Worm (Caenorhabditis elegans): Measurements from ENCODE around the gene ipla-2.

The ipla-2 gene

DNA sequence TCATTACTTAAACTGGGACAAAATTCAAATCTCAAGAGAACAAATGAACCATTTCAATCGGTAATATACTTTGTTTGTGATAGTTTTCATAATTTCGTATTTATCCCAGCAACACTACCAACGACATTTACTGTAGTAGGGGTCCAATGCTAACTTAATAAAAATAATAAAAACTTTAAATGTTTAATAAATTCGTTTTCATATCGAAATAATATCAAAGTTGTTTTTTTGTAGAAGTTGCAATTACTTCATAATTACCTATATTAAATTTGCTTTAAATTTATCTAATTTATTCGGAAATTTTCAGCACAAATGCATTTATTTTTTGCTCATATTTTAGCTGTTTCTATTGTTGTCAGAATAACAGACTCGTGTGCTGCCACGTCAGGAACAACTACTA is 28.5 kb upstream of the ipla-2 start, which contains the start of gene R07B1.6:
TSS of gene R07B1.6 (plus strand) at position 301 of the 400 bp plus-strand sequence.
- no peak for TF ChIP-seq ets-7 (tag; optimal IDR thresholded peaks at IDR 0.05)
- no peak for TF ChIP-seq hnd-1 (tag; optimal IDR thresholded peaks at IDR 0.05)
- TF ChIP-seq F13C5.2 (tag; optimal IDR thresholded peaks at IDR 0.05) = no peak
- no peak for TF ChIP-seq B0310.2 (tag; optimal IDR thresholded peaks at IDR 0.05)
- no peak for TF ChIP-seq ceh-36 (tag; optimal IDR thresholded peaks at IDR 0.05)
- TF ChIP-seq ceh-13 (GFP tag; optimal IDR thresholded peaks at IDR 0.05) = no peak
- TF ChIP-seq scrt-1 (GFP tag; IDR thresholded peaks at IDR 0.05) = no peak
- TF ChIP-seq aly-1 (tag; optimal IDR thresholded peaks at IDR 0.05) = no peak
- no peak for TF ChIP-seq hmg-4 (GFP tag; optimal IDR thresholded peaks at IDR 0.05)
- no peak for TF ChIP-seq tbx-37 (GFP tag; conservative IDR thresholded peaks at IDR 0.05)
- TF ChIP-seq pes-1 (GFP tag; IDR thresholded peaks at IDR 0.05) = no peak
- TF ChIP-seq hmbx-1 (tag; optimal IDR thresholded peaks at IDR 0.05) = no peak
- TF ChIP-seq tbx-11 (GFP tag; IDR thresholded peaks at IDR 0.05) = no peak
- no peak for TF ChIP-seq tra-4 (tag; optimal IDR thresholded peaks at IDR 0.05)
- no peak for TF ChIP-seq sea-1 (GFP tag; conservative IDR thresholded peaks at IDR 0.05)
- no peak for TF ChIP-seq flt-1 (GFP tag; IDR thresholded peaks at IDR 0.05)

ce11 chrX:9862916-9863624 is 25.2 kb upstream of the ipla-2 start, which contains the start of the genes gst-36 and R07B1.5:
gst-36 (minus strand) TSS chrX:9862960.
R07B1.5 (plus strand) TSS chrX:9863580.
- no peak for TF ChIP-seq ama-1 (optimal IDR thresholded peaks at IDR 0.05)
- TF ChIP-seq tbx-11 (GFP tag; IDR thresholded peaks at IDR 0.05) = no peak
- no peak for TF ChIP-seq F13C5.2 (tag; optimal IDR thresholded peaks at IDR 0.05)
- no peak for TF ChIP-seq pes-1 (GFP tag; IDR thresholded peaks at IDR 0.05)
- TF ChIP-seq B0310.2 (tag; optimal IDR thresholded peaks at IDR 0.05) = no peak
- TF ChIP-seq tbx-37 (GFP tag; conservative IDR thresholded peaks at IDR 0.05) = no peak
- TF ChIP-seq flt-1 (GFP tag; IDR thresholded peaks at IDR 0.05) = no peak
- TF ChIP-seq hnd-1 (tag; optimal IDR thresholded peaks at IDR 0.05) = no peak
- no peak for TF ChIP-seq hmg-4 (GFP tag; optimal IDR thresholded peaks at IDR 0.05)
- no peak for TF ChIP-seq sea-1 (GFP tag; conservative IDR thresholded peaks at IDR 0.05)
- no peak for TF ChIP-seq ets-7 (tag; optimal IDR thresholded peaks at IDR 0.05)
- TF ChIP-seq scrt-1 (GFP tag; IDR thresholded peaks at IDR 0.05) = no peak
- no peak for TF ChIP-seq tra-4 (tag; optimal IDR thresholded peaks at IDR 0.05)
- no peak for TF ChIP-seq ceh-36 (tag; optimal IDR thresholded peaks at IDR 0.05)
- TF ChIP-seq ceh-13 (GFP tag; optimal IDR thresholded peaks at IDR 0.05) = no peak
- no peak for TF ChIP-seq aly-1 (tag; optimal IDR thresholded peaks at IDR 0.05)
- no peak for TF ChIP-seq hmbx-1 (tag; optimal IDR thresholded peaks at IDR 0.05)

DNA sequence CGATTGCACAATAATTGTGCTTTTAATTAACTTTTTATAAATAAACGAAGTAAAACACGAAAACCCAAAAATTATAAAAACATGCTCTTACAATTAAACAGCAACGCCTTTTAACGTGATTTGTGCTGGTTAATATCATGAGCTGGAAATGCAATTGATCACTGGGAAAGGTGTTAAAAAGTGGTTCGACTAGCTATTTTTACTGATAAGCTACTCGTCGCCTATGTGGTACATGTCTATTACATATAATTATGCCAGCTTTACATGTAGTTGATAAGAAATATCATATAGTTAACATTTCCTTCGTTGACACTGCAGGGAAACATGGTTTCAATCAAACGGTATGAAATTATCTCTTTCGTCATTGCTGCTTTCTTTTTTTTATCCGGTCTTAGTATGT is 20.2 kb upstream of the ipla-2 start, which contains the start of gene scav-5:
TSS of gene scav-5 (plus strand) at position 297 of the 400 bp plus-strand sequence.
- TF ChIP-seq hnd-1 (tag; optimal IDR thresholded peaks at IDR 0.05) = no peak
- no peak for TF ChIP-seq pes-1 (GFP tag; IDR thresholded peaks at IDR 0.05)
- TF ChIP-seq F13C5.2 (tag; optimal IDR thresholded peaks at IDR 0.05) = no peak
- no peak for TF ChIP-seq tbx-11 (GFP tag; IDR thresholded peaks at IDR 0.05)

ce11 chrX:9856618-9857017 is 18.8 kb upstream of the ipla-2 start, which contains the start of gene R07B1.11:
R07B1.11 (plus strand) TSS chrX:9856918.
- no peak for TF ChIP-seq hnd-1 (tag; optimal IDR thresholded peaks at IDR 0.05)
- TF ChIP-seq tra-4 (tag; optimal IDR thresholded peaks at IDR 0.05) = no peak
- no peak for TF ChIP-seq ets-7 (tag; optimal IDR thresholded peaks at IDR 0.05)
- TF ChIP-seq ama-1 (optimal IDR thresholded peaks at IDR 0.05) = no peak
- TF ChIP-seq sea-1 (GFP tag; conservative IDR thresholded peaks at IDR 0.05) = no peak
- no peak for TF ChIP-seq tbx-11 (GFP tag; IDR thresholded peaks at IDR 0.05)
- TF ChIP-seq hmg-4 (GFP tag; optimal IDR thresholded peaks at IDR 0.05) = no peak
- no peak for TF ChIP-seq ceh-36 (tag; optimal IDR thresholded peaks at IDR 0.05)
- no peak for TF ChIP-seq scrt-1 (GFP tag; IDR thresholded peaks at IDR 0.05)
- no peak for TF ChIP-seq pes-1 (GFP tag; IDR thresholded peaks at IDR 0.05)
- no peak for TF ChIP-seq flt-1 (GFP tag; IDR thresholded peaks at IDR 0.05)
- TF ChIP-seq tbx-37 (GFP tag; conservative IDR thresholded peaks at IDR 0.05) = no peak
- TF ChIP-seq F13C5.2 (tag; optimal IDR thresholded peaks at IDR 0.05) = no peak
- TF ChIP-seq hmbx-1 (tag; optimal IDR thresholded peaks at IDR 0.05) = no peak
- no peak for TF ChIP-seq aly-1 (tag; optimal IDR thresholded peaks at IDR 0.05)
- no peak for TF ChIP-seq B0310.2 (tag; optimal IDR thresholded peaks at IDR 0.05)
- no peak for TF ChIP-seq ceh-13 (GFP tag; optimal IDR thresholded peaks at IDR 0.05)

DNA sequence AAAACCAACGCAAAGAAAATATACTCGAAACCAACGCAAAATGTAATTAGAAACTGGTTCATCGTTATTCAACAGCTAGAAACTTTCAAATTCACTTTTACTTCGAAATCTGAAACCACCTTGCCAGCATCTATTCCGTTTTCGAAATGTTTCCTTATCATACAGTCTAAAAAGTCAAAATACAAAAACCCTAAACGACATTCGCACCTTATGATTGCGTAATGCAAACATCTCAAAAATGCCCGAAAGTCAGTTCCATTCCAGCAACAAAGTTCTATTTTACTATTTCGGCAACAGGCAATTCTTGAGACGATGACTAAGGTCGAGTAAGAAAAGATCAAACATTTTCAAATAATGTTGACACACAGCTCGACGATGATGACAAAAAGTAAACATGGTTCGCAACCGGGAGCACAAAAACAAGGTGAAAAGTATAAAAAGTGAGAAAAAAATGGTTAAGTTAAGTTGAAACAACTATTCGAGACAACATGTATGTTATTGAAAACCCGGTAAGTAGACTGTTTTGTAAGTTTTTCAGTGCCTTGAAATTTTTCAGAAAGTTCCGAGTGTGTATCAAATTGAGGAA is 14.0 kb upstream of the ipla-2 start, which contains the start of gene lec-7:
TSS of gene lec-7 (plus strand) at position 297 of the 586 bp plus-strand sequence.
- TF ChIP-seq tbx-11 (GFP tag; IDR thresholded peaks at IDR 0.05) = no peak
- no peak for TF ChIP-seq flt-1 (GFP tag; IDR thresholded peaks at IDR 0.05)
- TF ChIP-seq ceh-36 (tag; optimal IDR thresholded peaks at IDR 0.05) = no peak
- no peak for TF ChIP-seq hmbx-1 (tag; optimal IDR thresholded peaks at IDR 0.05)
- TF ChIP-seq ama-1 (optimal IDR thresholded peaks at IDR 0.05) = no peak
- TF ChIP-seq scrt-1 (GFP tag; IDR thresholded peaks at IDR 0.05) = no peak
- no peak for TF ChIP-seq aly-1 (tag; optimal IDR thresholded peaks at IDR 0.05)
- TF ChIP-seq hnd-1 (tag; optimal IDR thresholded peaks at IDR 0.05) = no peak
- TF ChIP-seq tra-4 (tag; optimal IDR thresholded peaks at IDR 0.05) = no peak

- TF ChIP-seq hnd-1 (tag; optimal IDR thresholded peaks at IDR 0.05) = no peak
- TF ChIP-seq scrt-1 (GFP tag; IDR thresholded peaks at IDR 0.05) = no peak
- TF ChIP-seq hmg-4 (GFP tag; optimal IDR thresholded peaks at IDR 0.05) = no peak
- TF ChIP-seq B0310.2 (tag; optimal IDR thresholded peaks at IDR 0.05) = no peak
- no peak for TF ChIP-seq tbx-37 (GFP tag; conservative IDR thresholded peaks at IDR 0.05)
- TF ChIP-seq ceh-13 (GFP tag; optimal IDR thresholded peaks at IDR 0.05) = no peak
- no peak for TF ChIP-seq hmbx-1 (tag; optimal IDR thresholded peaks at IDR 0.05)
- no peak for TF ChIP-seq sea-1 (GFP tag; conservative IDR thresholded peaks at IDR 0.05)
- TF ChIP-seq pes-1 (GFP tag; IDR thresholded peaks at IDR 0.05) = no peak
- no peak for TF ChIP-seq tbx-11 (GFP tag; IDR thresholded peaks at IDR 0.05)
- TF ChIP-seq F13C5.2 (tag; optimal IDR thresholded peaks at IDR 0.05) = no peak
- TF ChIP-seq ets-7 (tag; optimal IDR thresholded peaks at IDR 0.05) = no peak
- TF ChIP-seq flt-1 (GFP tag; IDR thresholded peaks at IDR 0.05) = no peak
- no peak for TF ChIP-seq ceh-36 (tag; optimal IDR thresholded peaks at IDR 0.05)
These were observed 12.4 kb upstream of the ipla-2 start, which contains the start of gene lec-8 for ce11 chrX:9850258-9850657. lec-8 (plus strand) TSS chrX:9850571.

Measured in whole organism, early embryonic.